Fruit fly (Drosophila melanogaster): Measurements from ENCODE around the gene CG14304.

CG14304 gene

DNA sequence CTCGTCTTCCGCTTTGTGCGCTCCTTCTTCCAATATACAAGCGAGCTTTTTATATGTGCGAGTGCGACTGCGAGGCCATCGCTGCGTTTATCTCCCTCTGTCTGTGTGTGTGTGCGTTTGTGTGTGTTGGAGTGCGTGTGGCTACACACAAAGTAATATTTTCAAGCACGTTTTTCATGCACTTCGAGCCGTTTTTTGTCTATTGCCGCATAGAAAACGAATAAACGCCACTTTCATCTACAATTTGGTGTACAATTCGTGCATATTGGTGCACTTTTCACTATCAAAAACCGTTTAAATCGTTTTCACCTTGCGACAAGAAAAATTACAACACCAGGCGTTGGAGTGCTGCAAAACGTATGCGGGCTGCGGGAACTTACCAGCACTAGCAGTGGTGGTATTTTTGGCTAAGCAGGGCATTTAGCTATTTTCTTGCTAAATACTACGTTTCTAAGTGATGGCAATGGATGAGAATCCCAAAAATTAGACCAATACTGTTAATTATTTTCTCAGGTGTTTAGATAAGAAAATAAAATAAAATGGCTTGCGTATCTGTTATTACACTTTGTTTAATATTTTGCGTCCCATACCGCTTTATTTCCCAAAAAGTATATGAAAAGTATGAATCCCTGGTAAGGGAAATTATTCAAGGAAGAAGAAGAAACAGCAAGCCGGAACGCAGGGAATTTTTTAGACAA, 38.0 kb upstream of the CG14304 start, which contains the start of the genes CG31224 and CstF64:
TSS of gene CG31224 (minus strand) at position 365 of the 698 bp plus-strand sequence.
TSS of gene CstF64 (plus strand) at position 674 of the 698 bp plus-strand sequence.
- TF ChIP-seq cic (GFP tag; optimal IDR thresholded peaks at IDR 0.05) (peak; percentile 58), cnc (optimal IDR thresholded peaks at IDR 0.05) (no peak), Hr96 (GFP tag; optimal IDR thresholded peaks at IDR 0.05) (peak; percentile 91), toe (GFP tag; optimal IDR thresholded peaks at IDR 0.05) (peak; percentile 94), tj (GFP tag; optimal IDR thresholded peaks at IDR 0.05) (peak; percentile 62), CG7045 (GFP tag; optimal IDR thresholded peaks at IDR 0.05) (peak; percentile 79), CG12768 (GFP tag; optimal IDR thresholded peaks at IDR 0.05) (peak; percentile 89), ovo (GFP tag; optimal IDR thresholded peaks at IDR 0.05) (peak; percentile 83), CG7101 (tag; optimal IDR thresholded peaks at IDR 0.05) (peak; percentile 85), pad (GFP tag; optimal IDR thresholded peaks at IDR 0.05) (peak; percentile 84), kay (GFP tag; ENCODE audit: borderline replicate concordance) (no peak), Crg-1 (GFP tag; optimal IDR thresholded peaks at IDR 0.05) (peak; percentile 93), bab1 (GFP tag; optimal IDR thresholded peaks at IDR 0.05) (peak; percentile 82), CG5204 (GFP tag; optimal IDR thresholded peaks at IDR 0.05) (peak; percentile 93), CG33017 (tag; optimal IDR thresholded peaks at IDR 0.05) (peak; percentile 67), Mnt (GFP tag; optimal IDR thresholded peaks at IDR 0.05) (peak; percentile 86), CG11617 (GFP tag; optimal IDR thresholded peaks at IDR 0.05) (peak; percentile 82), CG14711 (tag; optimal IDR thresholded peaks at IDR 0.05) (peak; percentile 79), CG1620 (GFP tag; optimal IDR thresholded peaks at IDR 0.05) (peak; percentile 94), Clk (GFP tag; optimal IDR thresholded peaks at IDR 0.05) (peak; percentile 84)

dm6 chr3R:18658380-18658944, 37.3 kb upstream of the CG14304 start:
- TF ChIP-seq kay (GFP tag; ENCODE audit: borderline replicate concordance) (no peak), CG7045 (GFP tag; optimal IDR thresholded peaks at IDR 0.05) (no peak), CG12768 (GFP tag; optimal IDR thresholded peaks at IDR 0.05) (no peak), CG33017 (tag; optimal IDR thresholded peaks at IDR 0.05) (no peak), CG14711 (tag; optimal IDR thresholded peaks at IDR 0.05) (no peak), pad (GFP tag; optimal IDR thresholded peaks at IDR 0.05) (no peak), cic (GFP tag; optimal IDR thresholded peaks at IDR 0.05) (no peak), Crg-1 (GFP tag; optimal IDR thresholded peaks at IDR 0.05) (no peak)

dm6 chr3R:18643646-18644045, 22.5 kb upstream of the CG14304 start:
- TF ChIP-seq CG12768 (GFP tag; optimal IDR thresholded peaks at IDR 0.05) = no peak
- no peak for TF ChIP-seq toe (GFP tag; optimal IDR thresholded peaks at IDR 0.05)
- no peak for TF ChIP-seq Clk (GFP tag; optimal IDR thresholded peaks at IDR 0.05)
- TF ChIP-seq CG7101 (tag; optimal IDR thresholded peaks at IDR 0.05) = no peak
- TF ChIP-seq tj (GFP tag; optimal IDR thresholded peaks at IDR 0.05) = no peak
- no peak for TF ChIP-seq Hr96 (GFP tag; optimal IDR thresholded peaks at IDR 0.05)
- TF ChIP-seq ovo (GFP tag; optimal IDR thresholded peaks at IDR 0.05) = no peak
- TF ChIP-seq Crg-1 (GFP tag; optimal IDR thresholded peaks at IDR 0.05) = no peak

DNA sequence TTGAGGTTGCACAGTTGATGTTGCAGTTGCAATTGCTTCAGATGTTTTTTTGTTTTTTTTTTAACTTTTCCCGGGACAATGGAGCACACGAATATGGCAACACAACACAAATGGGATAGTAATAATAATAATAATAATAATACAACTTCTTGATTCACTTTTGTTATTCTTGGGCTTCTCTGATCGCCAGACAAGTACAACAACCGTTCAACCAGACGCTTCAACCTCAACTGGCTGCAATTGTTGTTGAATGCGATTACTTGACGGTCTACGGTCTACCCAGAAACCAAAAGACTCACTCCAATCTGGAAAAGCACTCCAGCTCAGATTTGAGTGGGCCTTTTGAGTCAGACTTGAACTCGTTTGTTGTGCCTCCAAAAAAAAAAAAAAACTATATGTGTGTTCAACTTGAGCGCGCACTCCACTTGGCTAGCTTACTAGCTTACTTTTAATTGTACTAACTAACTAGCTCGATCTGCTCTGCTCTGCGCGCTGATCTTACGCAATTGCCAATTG, 20.2 kb upstream of the CG14304 start, which contains the start of gene CG14301:
TSS of gene CG14301 (minus strand) at position 216 of the 516 bp plus-strand sequence.
- TF ChIP-seq ovo (GFP tag; optimal IDR thresholded peaks at IDR 0.05) (no peak), bab1 (GFP tag; optimal IDR thresholded peaks at IDR 0.05) (no peak), toe (GFP tag; optimal IDR thresholded peaks at IDR 0.05) (no peak), Hr96 (GFP tag; optimal IDR thresholded peaks at IDR 0.05) (no peak), cnc (optimal IDR thresholded peaks at IDR 0.05) (no peak), CG11617 (GFP tag; optimal IDR thresholded peaks at IDR 0.05) (no peak), Clk (GFP tag; optimal IDR thresholded peaks at IDR 0.05) (no peak), tj (GFP tag; optimal IDR thresholded peaks at IDR 0.05) (no peak), CG5204 (GFP tag; optimal IDR thresholded peaks at IDR 0.05) (no peak), CG7101 (tag; optimal IDR thresholded peaks at IDR 0.05) (no peak), kay (GFP tag; ENCODE audit: borderline replicate concordance) (no peak), Mnt (GFP tag; optimal IDR thresholded peaks at IDR 0.05) (no peak), CG12768 (GFP tag; optimal IDR thresholded peaks at IDR 0.05) (no peak), Crg-1 (GFP tag; optimal IDR thresholded peaks at IDR 0.05) (no peak), CG7045 (GFP tag; optimal IDR thresholded peaks at IDR 0.05) (no peak), CG33017 (tag; optimal IDR thresholded peaks at IDR 0.05) (no peak)

DNA sequence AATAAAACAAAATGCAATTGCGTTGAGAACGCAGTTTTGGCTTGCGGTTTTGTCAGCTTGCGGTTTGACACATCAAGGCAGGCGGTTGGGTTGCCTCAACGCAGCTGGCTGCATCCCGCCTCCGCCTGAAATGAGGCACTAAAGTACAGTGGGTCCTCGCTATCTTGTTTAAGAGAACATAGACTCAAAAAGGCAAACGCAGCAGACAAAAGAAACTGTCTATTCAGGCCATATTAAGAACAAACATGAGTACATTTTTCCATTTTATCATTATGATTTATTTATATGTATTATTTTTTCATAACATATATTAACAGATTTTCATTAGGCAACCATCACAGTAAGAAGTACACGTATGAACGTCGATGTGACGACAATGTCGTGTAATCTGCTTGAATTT, 18.5 kb upstream of the CG14304 start:
- TF ChIP-seq Crg-1 (GFP tag; optimal IDR thresholded peaks at IDR 0.05) (no peak), tj (GFP tag; optimal IDR thresholded peaks at IDR 0.05) (peak; percentile 24)

- TF ChIP-seq toe (GFP tag; optimal IDR thresholded peaks at IDR 0.05) = no peak
- peak; percentile 42 for TF ChIP-seq kay (GFP tag; ENCODE audit: borderline replicate concordance)
Observed at dm6 chr3R:18633099-18633498, 12.0 kb upstream of the CG14304 start.
